Fruit fly (Drosophila melanogaster) whole organism, embryonic: ENCODE results near the gene CG2003.

Experiments
- Asciz ChIP-seq: fragments of 200-800 bp; sonication (Bioruptor generic); optimal IDR thresholded peaks from 2 replicates; lab custom pipeline; 2017; ENCODE audit warnings: missing biosample characterization, mild to moderate bottlenecking, missing genetic modification characterization, missing genetic modification reagents
- B-H2 ChIP-seq: fragments of 200-800 bp; sonication (Bioruptor generic); optimal IDR thresholded peaks from 2 replicates; lab custom pipeline; 2018; ENCODE audit warnings: missing biosample characterization, mild to moderate bottlenecking, missing genetic modification characterization
- Bdp1 ChIP-seq: fragments of 200-800 bp; sonication (Bioruptor generic); optimal IDR thresholded peaks from 3 replicates; lab custom pipeline; 2016; ENCODE audit warnings: missing biosample characterization, missing genetic modification characterization
- CG10431 ChIP-seq: fragments of 200-800 bp; sonication (Bioruptor generic); optimal IDR thresholded peaks from 3 replicates; lab custom pipeline; 2018; ENCODE audit warnings: missing biosample characterization, mild to moderate bottlenecking, missing genetic modification characterization
- CG12104 ChIP-seq: fragments of 200-800 bp; sonication (Bioruptor generic); optimal IDR thresholded peaks from 3 replicates; lab custom pipeline; 2016; ENCODE audit warnings: missing biosample characterization, missing genetic modification characterization
- CG12744 ChIP-seq: fragments of 200-800 bp; sonication (Bioruptor generic); optimal IDR thresholded peaks from 2 replicates; lab custom pipeline; 2016; ENCODE audit warnings: missing biosample characterization, missing genetic modification characterization
- CG12769 ChIP-seq: fragments of 200-800 bp; sonication (Bioruptor generic); optimal IDR thresholded peaks from 2 replicates; lab custom pipeline; 2019; ENCODE audit warnings: missing biosample characterization, mild to moderate bottlenecking, missing genetic modification characterization, moderate library complexity
- CG13287 ChIP-seq: fragments of 200-800 bp; sonication (Bioruptor generic); IDR thresholded peaks from 2 replicates; pipeline ENCODE4 v1.3.6; 2022; ENCODE audit warnings: missing biosample characterization, missing genetic modification characterization; ENCODE audit not compliant: partially characterized antibody
- CG13894 ChIP-seq: fragments of 200-800 bp; sonication (Bioruptor generic); optimal IDR thresholded peaks from 3 replicates; lab custom pipeline; 2018; ENCODE audit warnings: missing biosample characterization, mild to moderate bottlenecking, missing genetic modification characterization, moderate library complexity
- CG14965 ChIP-seq: fragments of 200-800 bp; sonication (Bioruptor generic); optimal IDR thresholded peaks from 2 replicates; lab custom pipeline; 2016; ENCODE audit warnings: missing biosample characterization, missing genetic modification characterization, borderline replicate concordance
- CG15011 ChIP-seq: fragments of 200-800 bp; sonication (Bioruptor generic); optimal IDR thresholded peaks from 3 replicates; lab custom pipeline; 2018; ENCODE audit warnings: missing biosample characterization, mild to moderate bottlenecking, missing genetic modification characterization
- CG16813 ChIP-seq: fragments of 200-800 bp; sonication (Bioruptor generic); IDR thresholded peaks from 3 replicates; pipeline ENCODE4 v1.3.6; 2022; ENCODE audit warnings: missing biosample characterization, missing genetic modification characterization; ENCODE audit not compliant: partially characterized antibody
- CG17328 ChIP-seq: fragments of 200-800 bp; sonication (Bioruptor generic); IDR thresholded peaks from 2 replicates; pipeline ENCODE4 v1.3.6; 2022; ENCODE audit warnings: missing biosample characterization, missing genetic modification characterization
- CG17361 ChIP-seq: fragments of 200-800 bp; sonication (Bioruptor generic); IDR thresholded peaks from 3 replicates; pipeline ENCODE4 v1.3.6; 2022; ENCODE audit warnings: missing biosample characterization, missing genetic modification characterization
- CG17802 ChIP-seq: fragments of 200-800 bp; sonication (Bioruptor generic); optimal IDR thresholded peaks from 2 replicates; lab custom pipeline; 2018; ENCODE audit warnings: missing biosample characterization, mild to moderate bottlenecking, missing genetic modification characterization, moderate library complexity
- CG30403 ChIP-seq: fragments of 200-800 bp; sonication (Bioruptor generic); optimal IDR thresholded peaks from 3 replicates; lab custom pipeline; 2016; ENCODE audit warnings: missing biosample characterization, missing genetic modification characterization
- CG30431 ChIP-seq: fragments of 200-800 bp; sonication (Bioruptor generic); optimal IDR thresholded peaks from 2 replicates; lab custom pipeline; 2017; ENCODE audit warnings: missing biosample characterization, missing genetic modification characterization
- CG34422 ChIP-seq: fragments of 200-800 bp; sonication (Bioruptor generic); IDR thresholded peaks from 3 replicates; pipeline ENCODE4 v1.3.6; 2022; ENCODE audit warnings: missing biosample characterization, missing genetic modification characterization
- CG3726 ChIP-seq: fragments of 200-800 bp; sonication (Bioruptor generic); IDR thresholded peaks from 3 replicates; pipeline ENCODE4, ENCODE4 v1.3.6; 2022; ENCODE audit warnings: missing biosample characterization, missing genetic modification characterization
- CG5245 ChIP-seq: fragments of 200-800 bp; sonication (Bioruptor generic); optimal IDR thresholded peaks from 3 replicates; lab custom pipeline; 2016; ENCODE audit warnings: missing biosample characterization, missing genetic modification characterization
- CG7928 ChIP-seq: fragments of 200-800 bp; sonication (Bioruptor generic); optimal IDR thresholded peaks from 2 replicates; lab custom pipeline; 2017; ENCODE audit warnings: missing biosample characterization, mild to moderate bottlenecking, missing genetic modification characterization
- CG9817 ChIP-seq: fragments of 200-800 bp; sonication (Bioruptor generic); optimal IDR thresholded peaks from 2 replicates; lab custom pipeline; 2018; ENCODE audit warnings: missing biosample characterization, mild to moderate bottlenecking, missing genetic modification characterization, moderate library complexity
- Eip74EF ChIP-seq, 2 experiments: fragments of 200-800 bp in 1 of 2; fragments of >200 bp in 1 of 2; sonication (Bioruptor generic) in 1 of 2; optimal IDR thresholded peaks; 2 replicates each; lab custom pipeline; 2017 to 2019; ENCODE audit warnings: missing biosample characterization in 2 of 2, missing genetic modification characterization in 2 of 2, mild to moderate bottlenecking in 1 of 2, moderate library complexity in 1 of 2
- Ets65A ChIP-seq: fragments of 200-800 bp; sonication (Bioruptor generic); peaks from one replicate; lab custom pipeline; 2016; ENCODE audit warnings: missing biosample characterization, missing genetic modification characterization
- Hmr ChIP-seq: fragments of 200-800 bp; sonication (Bioruptor generic); optimal IDR thresholded peaks from 3 replicates; lab custom pipeline; 2017; ENCODE audit warnings: mild to moderate bottlenecking, missing biosample characterization, missing genetic modification reagents, missing genetic modification characterization
- Lpt ChIP-seq: fragments of >200 bp; optimal IDR thresholded peaks from 2 replicates; lab custom pipeline; 2018; ENCODE audit warnings: missing biosample characterization, missing genetic modification characterization
- NFAT ChIP-seq: fragments of 200-800 bp; sonication (Bioruptor generic); IDR thresholded peaks from 2 replicates; pipeline ENCODE4 v1.3.6; 2022; ENCODE audit warnings: missing biosample characterization, missing genetic modification characterization
- Scr ChIP-seq: fragments of 200-800 bp; sonication (Bioruptor generic); IDR thresholded peaks from 2 replicates; pipeline ENCODE4 v1.3.6; 2022; ENCODE audit warnings: missing biosample characterization, missing genetic modification characterization; ENCODE audit not compliant: partially characterized antibody
- Six4 ChIP-seq: fragments of 200-800 bp; sonication (Bioruptor generic); optimal IDR thresholded peaks from 2 replicates; lab custom pipeline; 2016; ENCODE audit warnings: missing biosample characterization, missing genetic modification characterization
- Sox100B ChIP-seq: fragments of 200-800 bp; sonication (Bioruptor generic); optimal IDR thresholded peaks from 3 replicates; lab custom pipeline; 2018; ENCODE audit warnings: missing biosample characterization, mild to moderate bottlenecking, missing genetic modification characterization
- Xrp1 ChIP-seq: fragments of 200-800 bp; sonication (Bioruptor generic); IDR thresholded peaks from 2 replicates; pipeline ENCODE4 v1.3.6; 2022; ENCODE audit warnings: missing biosample characterization, missing genetic modification characterization
- YL-1 ChIP-seq: fragments of 200-800 bp; sonication (Bioruptor generic); optimal IDR thresholded peaks from 3 replicates; lab custom pipeline; 2017; ENCODE audit warnings: missing biosample characterization, mild to moderate bottlenecking, missing genetic modification characterization
- aop ChIP-seq: fragments of 200-800 bp; sonication (Bioruptor generic); IDR thresholded peaks from 2 replicates; pipeline ENCODE4 v1.3.6; 2022; ENCODE audit warnings: missing biosample characterization, missing genetic modification characterization
- ato ChIP-seq: fragments of 200-800 bp; sonication (Bioruptor generic); IDR thresholded peaks from 2 replicates; pipeline ENCODE4 v1.3.6; 2022; ENCODE audit warnings: missing biosample characterization, missing genetic modification characterization; ENCODE audit not compliant: partially characterized antibody
- bowl ChIP-seq: fragments of 200-800 bp; sonication (Bioruptor generic); IDR thresholded peaks from 2 replicates; pipeline ENCODE4 v1.3.6; 2022; ENCODE audit warnings: missing biosample characterization, missing genetic modification characterization
- chm ChIP-seq: fragments of 200-800 bp; sonication (Bioruptor generic); IDR thresholded peaks from 2 replicates; pipeline ENCODE4 v1.3.6; 2022; ENCODE audit warnings: missing biosample characterization, missing genetic modification characterization
- dati ChIP-seq: fragments of 200-800 bp; sonication (Bioruptor generic); IDR thresholded peaks from 2 replicates; pipeline ENCODE4 v1.3.6; 2022; ENCODE audit warnings: missing biosample characterization, missing genetic modification characterization
- ems ChIP-seq: fragments of 200-800 bp; sonication (Bioruptor generic); optimal IDR thresholded peaks from 3 replicates; lab custom pipeline; 2016; ENCODE audit warnings: missing biosample characterization, missing genetic modification characterization
- esg ChIP-seq: fragments of 200-800 bp; sonication (Bioruptor generic); conservative IDR thresholded peaks from 2 replicates; pipeline ENCODE4 v1.3.6; 2022; ENCODE audit warnings: missing biosample characterization, missing genetic modification characterization
- gfzf ChIP-seq: fragments of 200-800 bp; sonication (Bioruptor generic); optimal IDR thresholded peaks from 2 replicates; lab custom pipeline; 2016; ENCODE audit warnings: missing biosample characterization, mild to moderate bottlenecking, missing genetic modification characterization, moderate library complexity
- kni ChIP-seq: fragments of 200-800 bp; sonication (Bioruptor generic); optimal IDR thresholded peaks from 3 replicates; lab custom pipeline; 2017; ENCODE audit warnings: mild to moderate bottlenecking, missing biosample characterization, missing genetic modification reagents, missing genetic modification characterization
- ranshi ChIP-seq: fragments of 200-800 bp; sonication (Bioruptor generic); IDR thresholded peaks from 2 replicates; pipeline ENCODE4 v1.3.6; 2022; ENCODE audit warnings: missing biosample characterization, missing genetic modification characterization
- row ChIP-seq: fragments of 200-800 bp; sonication (Bioruptor generic); IDR thresholded peaks from 3 replicates; pipeline ENCODE4 v1.3.6; 2022; ENCODE audit warnings: missing biosample characterization, missing genetic modification characterization
- slbo ChIP-seq: fragments of 200-800 bp; sonication (Bioruptor generic); IDR thresholded peaks from 2 replicates; pipeline ENCODE4 v1.3.6; 2022; ENCODE audit warnings: missing biosample characterization, missing genetic modification characterization
- sna ChIP-seq: fragments of 200-800 bp; sonication (Bioruptor generic); IDR thresholded peaks from 2 replicates; pipeline ENCODE4 v1.3.6; 2022; ENCODE audit warnings: missing biosample characterization, missing genetic modification characterization; ENCODE audit not compliant: partially characterized antibody
- so ChIP-seq: fragments of 200-800 bp; sonication (Bioruptor generic); IDR thresholded peaks from 3 replicates; pipeline ENCODE4 v1.3.6; 2022; ENCODE audit warnings: missing biosample characterization, missing genetic modification characterization
- tap ChIP-seq: fragments of 200-800 bp; optimal IDR thresholded peaks from 3 replicates; lab custom pipeline; 2019; ENCODE audit warnings: missing biosample characterization, mild to moderate bottlenecking, missing genetic modification characterization, moderate library complexity
- tgo ChIP-seq: fragments of 200-800 bp; sonication (Bioruptor generic); IDR thresholded peaks from 3 replicates; pipeline ENCODE4 v1.3.6; 2022; ENCODE audit warnings: missing biosample characterization, missing genetic modification characterization
- twi ChIP-seq: fragments of 200-800 bp; optimal IDR thresholded peaks from 2 replicates; lab custom pipeline; 2019; ENCODE audit warnings: missing biosample characterization, mild to moderate bottlenecking, missing genetic modification characterization, moderate library complexity
- yki ChIP-seq: fragments of >200 bp; optimal IDR thresholded peaks from 3 replicates; lab custom pipeline; 2018

Gene CG2003

dm6 chr3R:31977548-31978133 lies at the start of gene CG2003 (continued):
- TF ChIP-seq Ets65A (GFP tag; lab: Kevin White, UChicago) (peak; percentile 95), so (GFP tag; lab: Robert Waterston, UW) (peak; percentile 75; the same call in 2 of the 3 replicates), slbo (GFP tag; lab: Robert Waterston, UW) (peak; percentile 88), chm (GFP tag; lab: Robert Waterston, UW) (peak; percentile 52; the same call in 1 of the 2 replicates), CG30403 (peak; percentile 67), CG12744 (GFP tag; lab: Kevin White, UChicago) (no peak), tap (tag; lab: Kevin White, UChicago) (peak; percentile 50), aop (GFP tag; lab: Robert Waterston, UW) (no peak), gfzf (no peak), CG15011 (no peak), twi (no peak), CG17802 (no peak), CG3726 (GFP tag; lab: Robert Waterston, UW) (0 out of 3 replicates have a peak, but pooled peaks have one; percentile 35), ranshi (GFP tag; lab: Robert Waterston, UW) (no peak), Asciz (no peak), B-H2 (GFP tag; lab: Kevin White, UChicago) (no peak), Scr (GFP tag; lab: Robert Waterston, UW) (no peak), CG17361 (GFP tag; lab: Robert Waterston, UW) (peak; percentile 68), CG5245 (GFP tag; lab: Kevin White, UChicago) (no peak), CG30431 (peak; percentile 50), Bdp1 (GFP tag; lab: Kevin White, UChicago) (no peak), NFAT (peak; percentile 73; the same call in 1 of the 2 replicates), esg (peak; percentile 65), CG9817 (tag; lab: Kevin White, UChicago) (peak; percentile 38), sna (GFP tag; lab: Robert Waterston, UW) (no peak), CG17328 (GFP tag; lab: Robert Waterston, UW) (peak; percentile 30; the same call in 1 of the 2 replicates), CG12769 (tag; lab: Kevin White, UChicago) (peak; percentile 88), Xrp1 (GFP tag; lab: Robert Waterston, UW) (peak; percentile 60; the same call in 1 of the 2 replicates), row (peak; percentile 79), CG7928 (GFP tag; lab: Kevin White, UChicago) (no peak), CG13287 (GFP tag; lab: Robert Waterston, UW) (no peak), YL-1 (GFP tag; lab: Kevin White, UChicago) (no peak), Eip74EF (GFP tag; optimal IDR thresholded peaks at IDR 0.05; lab: Kevin White, UChicago) (peak in 1 of 2 experiments; percentile 47), CG16813 (no peak), CG13894 (peak; percentile 89), dati (GFP tag; lab: Robert Waterston, UW) (no peak), CG10431 (GFP tag; lab: Kevin White, UChicago) (no peak), CG34422 (GFP tag; lab: Robert Waterston, UW) (peak; percentile 71; the same call in 2 of the 3 replicates), Hmr (peak; percentile 63), yki (lab: Kevin White, UChicago) (no peak), bowl (no peak), CG12104 (GFP tag; lab: Kevin White, UChicago) (no peak), Lpt (GFP tag; lab: Kevin White, UChicago) (no peak), kni (GFP tag; lab: Kevin White, UChicago) (peak; percentile 11), Sox100B (GFP tag; lab: Kevin White, UChicago) (peak; percentile 20), CG14965 (no peak), Six4 (GFP tag; lab: Kevin White, UChicago) (no peak), ato (GFP tag; lab: Robert Waterston, UW) (no peak), tgo (GFP tag; lab: Robert Waterston, UW) (peak; percentile 76), ems (GFP tag; lab: Kevin White, UChicago) (peak; percentile 45)
